Worm (Caenorhabditis elegans) whole organism, midembryonic: ENCODE measurements around the gene gpa-7.

ENCODE experiments used
- T22C8.4 ChIP-seq: fragments of 200-800 bp; sonication (Bioruptor generic); IDR thresholded peaks from 2 replicates; pipeline ENCODE4 v1.3.6; 2022; ENCODE audit warnings: missing genetic modification characterization, missing compliant biosample characterization
- cog-1 ChIP-seq: sonication (generic microtip); optimal IDR thresholded peaks from 2 replicates; lab custom pipeline; 2016; ENCODE audit warnings: missing genetic modification characterization, missing compliant biosample characterization
- flt-1 ChIP-seq: fragments of 200-800 bp; sonication (Bioruptor generic); IDR thresholded peaks from 2 replicates; pipeline ENCODE4 v1.3.6; 2022; ENCODE audit warnings: missing genetic modification characterization, missing compliant biosample characterization
- klf-2 ChIP-seq: fragments of 200-800 bp; sonication (Bioruptor generic); conservative IDR thresholded peaks from 2 replicates; pipeline ENCODE4 v1.3.6; 2022; ENCODE audit warnings: missing genetic modification reagents, missing genetic modification characterization, missing compliant biosample characterization
- med-1 ChIP-seq: sonication (generic microtip); optimal IDR thresholded peaks from 2 replicates; lab custom pipeline; 2017; ENCODE audit warnings: missing genetic modification characterization, mild to moderate bottlenecking, missing compliant biosample characterization, antibody characterized with exemption, missing genetic modification reagents; ENCODE audit not compliant: insufficient read depth
- ref-1 ChIP-seq: fragments of 200-800 bp; sonication (Bioruptor generic); conservative IDR thresholded peaks from 2 replicates; pipeline ENCODE4 v1.3.6; 2022; ENCODE audit warnings: missing genetic modification reagents, missing genetic modification characterization, missing compliant biosample characterization
- tab-1 ChIP-seq: fragments of 200-800 bp; sonication (Bioruptor generic); IDR thresholded peaks from 2 replicates; pipeline ENCODE4 v1.3.6; 2022; ENCODE audit warnings: missing genetic modification characterization, missing compliant biosample characterization
- ztf-29 ChIP-seq: fragments of 200-800 bp; sonication (Bioruptor generic); IDR thresholded peaks from 2 replicates; pipeline ENCODE4 v1.3.6; 2022; ENCODE audit warnings: missing genetic modification reagents, missing genetic modification characterization, missing compliant biosample characterization

ce11 chrIV:10381035-10381434, 22.8 kb upstream of the gpa-7 start:
- TF ChIP-seq klf-2 (GFP tag; lab: Robert Waterston, UW) (no peak), tab-1 (GFP tag; lab: Robert Waterston, UW) (no peak), med-1 (GFP tag; lab: Kevin White, UChicago) (no peak), ref-1 (GFP tag; lab: Robert Waterston, UW) (no peak), flt-1 (no peak), ztf-29 (GFP tag; lab: Robert Waterston, UW) (no peak), T22C8.4 (no peak), cog-1 (tag; lab: Kevin White, UChicago) (no peak)
